Fruit fly (Drosophila melanogaster) S2 (cell line): Measurements from ENCODE around the gene ThrRS.

ENCODE experiments used
- CG8478 ChIP-seq: fragments of >200 bp; optimal IDR thresholded peaks from 2 replicates; lab custom pipeline; 2018
- CTCF ChIP-seq, 2 experiments: fragments of >200 bp; optimal IDR thresholded peaks; 2 replicates each; lab custom pipeline; 2018

DNA sequence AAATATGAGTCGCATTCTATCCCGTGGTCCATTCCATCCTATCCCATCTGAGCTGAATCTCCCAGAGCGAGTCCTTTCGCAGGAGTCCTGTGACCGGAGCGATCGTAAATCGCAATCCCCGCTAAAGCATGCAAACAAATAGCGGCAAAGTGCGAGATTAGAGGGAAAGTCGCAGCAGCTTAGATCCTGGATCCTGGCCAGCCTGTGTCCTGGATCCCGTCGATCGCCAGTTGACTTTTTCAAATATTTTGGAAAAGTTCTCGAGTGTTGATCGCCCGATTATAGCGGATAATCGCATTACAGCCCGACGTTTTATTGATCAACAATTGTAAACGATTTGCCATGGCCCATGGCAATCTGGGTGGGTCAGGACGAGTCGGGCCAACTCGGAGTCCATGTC, 14.4 kb upstream of the ThrRS start:
- TF ChIP-seq CTCF (optimal IDR thresholded peaks at IDR 0.05; lab: Kevin White, UChicago) (no peak), CG8478 (lab: Kevin White, UChicago) (no peak)
